Fruit fly (Drosophila melanogaster): Measurements from ENCODE around the gene Jhbp15.

DNA sequence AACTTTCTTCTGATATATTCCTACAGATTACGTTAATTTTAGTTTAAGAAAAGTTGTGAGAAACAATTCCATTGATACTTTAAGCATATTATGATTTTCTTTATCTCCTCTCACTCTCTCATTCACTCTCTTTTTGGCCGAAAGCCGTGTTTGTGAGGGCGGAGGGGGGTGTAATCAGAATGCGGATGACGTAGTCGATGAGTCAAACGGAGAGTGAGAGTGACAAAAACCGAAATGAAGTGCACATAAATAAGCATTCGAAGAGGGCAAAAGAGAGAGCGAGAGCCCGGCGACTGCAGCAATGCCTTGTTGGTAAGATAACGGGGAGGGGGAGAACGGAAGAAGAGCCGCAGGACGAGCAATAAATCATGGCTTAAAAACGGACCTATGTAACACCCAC, 43.5 kb upstream of the Jhbp15 start:
- no peak for TF ChIP-seq CG8478 (optimal IDR thresholded peaks at IDR 0.05)
- TF ChIP-seq CTCF (optimal IDR thresholded peaks at IDR 0.05), result no peak
